Worm (Caenorhabditis elegans) whole organism, dauer: ENCODE results near the gene B0464.6.

ENCODE experiments used
- unc-62 ChIP-seq: sonication (generic microtip); optimal IDR thresholded peaks from 2 replicates; lab custom pipeline; 2017; ENCODE audit warnings: missing biosample characterization, missing genetic modification reagents, missing genetic modification characterization

B0464.6 gene

DNA sequence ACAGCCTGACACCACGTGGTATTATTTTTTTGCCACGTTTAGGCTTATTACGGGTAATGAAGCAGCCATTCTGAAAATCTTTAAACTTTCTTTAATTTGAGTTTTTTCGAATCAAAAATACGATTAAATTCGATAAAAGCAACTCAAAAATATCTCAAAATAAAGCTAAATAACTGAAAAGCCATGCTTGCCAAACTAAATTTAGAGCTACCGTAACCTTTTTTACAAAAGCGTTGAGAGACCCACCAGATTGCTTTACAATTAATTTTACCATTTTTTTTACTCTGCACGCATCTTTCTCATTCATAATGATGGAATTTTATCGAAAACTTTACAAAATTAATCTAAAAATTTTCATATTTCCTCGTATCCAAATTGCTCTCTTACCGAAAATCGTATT lies 22.3 kb upstream of the B0464.6 start:
- no peak for TF ChIP-seq unc-62

DNA sequence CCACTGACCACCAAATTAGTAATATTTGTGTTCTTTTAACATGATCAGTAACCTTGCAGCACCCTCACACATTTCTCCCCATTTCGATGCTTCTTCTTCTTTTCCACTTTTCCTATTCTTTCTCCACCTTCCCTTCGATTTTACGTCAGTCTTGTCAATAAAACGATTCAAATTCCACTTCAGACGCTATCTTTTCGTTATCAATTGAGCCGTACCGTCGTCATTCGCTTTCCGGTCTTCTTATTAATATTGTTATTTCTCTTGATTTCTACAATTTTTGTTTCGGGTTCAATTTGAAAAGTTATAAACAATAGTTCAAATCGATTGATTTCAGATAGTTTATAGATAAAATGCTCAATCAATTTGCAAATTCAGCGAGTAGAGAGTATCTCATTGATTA lies 21.7 kb upstream of the B0464.6 start:
- TF ChIP-seq unc-62 = no peak

DNA sequence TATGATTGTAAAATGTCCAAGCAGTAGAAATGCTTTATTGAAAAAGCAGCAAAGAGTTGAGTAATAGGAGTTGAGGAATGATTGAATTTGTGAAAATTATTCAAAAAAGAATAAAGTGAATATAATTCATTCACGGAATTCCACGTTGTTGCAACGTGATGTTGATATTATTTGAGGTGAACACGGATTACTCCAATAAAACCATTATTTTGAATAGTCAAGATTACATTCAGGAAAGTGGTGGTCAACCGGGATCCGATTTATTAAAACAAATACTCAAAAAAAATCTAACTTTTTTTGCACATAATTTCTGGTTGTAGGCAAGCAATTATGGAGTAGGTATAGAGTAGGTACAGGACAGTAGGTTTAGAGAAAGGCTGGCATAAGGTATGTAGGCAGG lies 19.6 kb upstream of the B0464.6 start, which contains the start of gene bre-3:
TSS of gene bre-3 (minus strand) at position 101 of the 400 bp plus-strand sequence.
- TF ChIP-seq unc-62 = no peak

DNA sequence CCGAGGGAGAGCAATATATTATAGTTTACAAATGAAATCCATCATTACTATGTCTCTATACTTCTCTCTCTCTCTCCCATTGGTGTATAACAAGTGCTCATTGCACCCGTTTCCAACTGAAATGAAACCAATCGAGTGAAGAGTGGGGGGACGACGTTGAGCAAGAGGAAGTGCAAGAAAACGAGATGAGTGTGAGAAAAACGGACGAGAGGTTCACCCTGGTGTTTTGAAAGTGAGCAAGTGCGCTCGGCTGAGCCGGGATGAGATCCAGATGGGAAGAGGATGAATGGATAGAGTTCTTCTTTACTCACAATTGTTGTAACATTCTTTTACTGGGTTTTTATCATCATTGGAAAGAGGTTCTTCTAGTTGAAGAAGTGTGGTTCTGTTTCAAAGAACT lies 18.0 kb upstream of the B0464.6 start:
- TF ChIP-seq unc-62 = no peak

DNA sequence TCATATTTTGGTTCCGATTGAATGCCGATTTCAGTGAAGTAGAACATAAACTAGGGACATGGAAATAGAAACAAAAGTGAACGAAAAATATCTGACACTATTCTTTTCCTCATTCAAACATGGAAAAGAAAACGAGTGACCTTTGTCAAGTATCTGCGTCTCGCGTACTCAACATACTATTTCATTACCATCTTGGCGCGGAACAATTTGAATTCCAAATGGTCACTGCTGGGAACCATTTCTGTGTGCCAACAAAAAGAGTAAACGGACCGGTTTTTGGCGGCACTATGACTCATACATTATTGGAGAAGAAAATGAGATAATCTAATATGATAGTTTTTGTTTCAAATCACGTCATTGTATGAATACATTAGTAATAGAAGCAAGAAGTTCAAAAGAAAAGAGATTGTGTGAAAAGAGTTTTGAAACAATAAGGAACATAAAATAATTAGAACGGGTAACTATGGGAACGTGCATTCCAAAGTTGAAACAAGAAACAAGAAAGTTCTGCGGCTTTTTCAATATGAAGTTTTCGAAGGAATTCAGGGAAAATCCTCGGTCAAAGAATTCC lies 16.7 kb upstream of the B0464.6 start:
- no peak for TF ChIP-seq unc-62

DNA sequence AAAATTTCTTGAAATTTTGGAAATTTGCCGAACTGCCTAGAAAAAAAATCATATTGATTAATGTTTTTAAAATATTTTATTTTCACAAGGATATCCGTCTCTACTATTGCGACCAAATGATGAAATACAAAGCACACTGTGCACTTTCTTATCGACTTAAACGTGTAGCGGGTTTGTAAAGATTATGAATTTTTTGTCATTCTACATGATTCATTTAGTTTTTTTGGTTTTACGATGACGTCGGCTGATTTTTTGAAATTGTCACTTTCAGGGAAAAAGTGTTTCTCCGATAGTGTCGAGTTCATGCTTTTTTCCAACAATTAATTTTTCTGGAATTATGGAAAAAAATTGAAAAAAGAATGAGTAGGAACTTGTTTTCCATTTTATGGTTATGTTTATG lies 10.8 kb upstream of the B0464.6 start:
- TF ChIP-seq unc-62 = no peak

DNA sequence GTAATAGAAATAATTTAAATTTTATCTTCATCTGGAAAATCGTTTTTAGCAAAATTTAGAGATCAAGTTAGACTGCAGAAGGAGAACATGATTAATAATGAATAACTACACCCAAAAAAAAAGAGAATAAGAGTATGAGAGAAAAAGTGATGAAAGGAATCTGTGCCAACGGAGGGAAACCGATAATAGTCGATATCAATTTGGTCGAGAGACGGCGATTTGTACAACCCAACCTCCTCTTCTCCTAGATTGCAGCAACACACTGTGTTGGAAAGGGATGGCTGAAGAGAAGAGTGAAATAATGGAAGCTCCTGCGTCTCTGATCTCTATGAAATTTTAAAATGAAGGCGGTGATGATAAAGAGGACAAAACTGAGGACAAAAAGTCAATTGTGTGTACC lies 8.7 kb upstream of the B0464.6 start:
- TF ChIP-seq unc-62 = no peak

DNA sequence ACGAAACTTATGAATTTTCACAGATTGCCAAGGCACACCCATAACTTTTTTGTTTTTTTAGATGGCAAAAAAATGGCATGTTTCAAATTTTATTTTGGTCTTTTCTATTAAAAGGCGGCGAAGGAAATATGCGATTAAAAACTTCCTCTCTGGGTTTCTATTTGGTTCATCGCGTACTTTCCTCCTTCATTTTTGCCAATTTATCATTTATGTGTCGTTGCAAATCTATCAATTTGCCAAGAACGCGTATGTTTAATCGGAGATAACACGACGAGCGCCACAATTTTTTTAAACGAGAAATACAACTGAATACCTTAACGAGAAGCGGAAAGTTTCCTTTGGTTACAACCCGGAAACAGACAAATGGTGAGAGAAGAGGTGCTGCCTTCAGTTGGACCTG lies 6.7 kb upstream of the B0464.6 start:
- no peak for TF ChIP-seq unc-62

DNA sequence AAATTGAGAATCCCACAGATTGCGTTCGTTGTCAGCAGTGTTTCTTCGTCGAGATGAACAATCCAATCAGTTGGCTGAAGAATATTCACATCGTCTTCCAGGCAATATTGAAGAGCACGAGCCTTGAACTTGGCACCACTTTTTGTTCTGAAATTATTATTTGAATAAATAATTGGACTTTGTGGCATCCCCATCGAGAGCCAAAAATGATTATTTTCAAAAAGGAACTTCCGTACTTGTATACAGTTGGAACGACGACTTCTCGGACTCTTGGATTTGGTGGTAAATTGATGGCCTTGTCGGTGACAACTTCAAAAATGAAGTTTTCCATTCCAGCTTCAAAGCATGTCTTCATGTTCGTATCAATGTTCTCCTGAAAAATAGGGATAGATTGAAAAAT lies 6.2 kb upstream of the B0464.6 start:
- TF ChIP-seq unc-62 = no peak

DNA sequence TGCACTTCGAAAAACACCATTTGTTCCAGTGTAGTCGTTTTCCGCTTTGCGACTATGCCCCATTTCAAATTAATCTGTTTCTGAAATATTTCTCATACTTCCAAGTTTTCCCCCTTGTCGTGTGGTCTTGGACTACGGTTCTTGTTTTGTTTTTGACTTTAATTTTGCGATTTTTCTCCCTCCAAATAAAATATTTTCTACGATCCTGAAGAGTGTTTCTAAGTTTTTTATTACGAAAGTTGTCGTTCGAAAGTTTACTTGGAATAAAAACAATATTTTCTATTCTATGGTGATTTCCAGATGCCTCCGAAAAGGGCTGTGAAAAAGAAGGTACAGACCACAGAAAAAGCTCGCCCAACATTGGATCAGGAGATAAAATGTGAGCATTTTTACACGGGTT lies 2.1 kb upstream of the B0464.6 start, which contains the start of gene tag-342:
TSS of gene tag-342 (plus strand) at position 301 of the 400 bp plus-strand sequence.
- no peak for TF ChIP-seq unc-62

DNA sequence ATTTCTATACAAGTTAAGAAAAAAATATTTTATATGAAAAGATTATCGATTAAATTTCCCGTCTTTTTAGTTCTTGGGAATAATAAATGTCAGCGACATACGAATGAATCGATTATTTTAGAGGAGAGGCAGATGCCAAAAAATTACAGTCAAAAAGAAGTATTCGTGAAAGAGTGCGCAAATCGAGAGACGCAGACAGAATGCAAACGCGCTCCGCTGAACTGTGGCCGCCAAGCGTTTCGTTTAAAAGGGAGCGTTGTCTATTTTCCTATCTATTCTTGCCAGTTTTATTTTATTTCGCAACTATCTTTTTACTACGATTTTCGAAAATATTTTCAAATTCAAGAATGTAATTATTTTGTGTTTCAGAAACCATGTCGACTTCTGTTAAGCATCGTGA lies 1.3 kb upstream of the B0464.6 start, which contains the start of gene baf-1:
TSS of gene baf-1 (plus strand) at position 370 of the 400 bp plus-strand sequence.
- TF ChIP-seq unc-62 = no peak

DNA sequence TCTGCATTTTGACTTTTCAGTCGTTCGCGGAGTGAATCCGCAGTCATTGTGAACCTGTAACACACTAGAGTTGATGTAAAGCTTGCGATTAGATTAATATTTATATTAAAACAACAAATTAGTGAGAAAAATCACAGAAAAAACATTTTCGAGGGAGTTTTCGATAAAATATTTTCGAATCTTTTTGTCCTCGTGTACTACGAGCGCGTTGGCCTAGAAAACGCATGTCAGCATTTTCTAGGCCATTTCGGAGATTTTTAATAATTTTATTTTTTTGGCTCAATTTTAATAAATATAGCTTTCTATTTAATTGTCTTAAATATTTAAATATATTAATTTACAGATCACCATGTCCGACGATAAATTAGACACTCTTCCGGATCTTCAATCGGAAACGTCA lies 341 bp downstream of the B0464.6 start, which contains the start of gene B0464.9:
TSS of gene B0464.9 (plus strand) at position 344 of the 400 bp plus-strand sequence.
- no peak for TF ChIP-seq unc-62

DNA sequence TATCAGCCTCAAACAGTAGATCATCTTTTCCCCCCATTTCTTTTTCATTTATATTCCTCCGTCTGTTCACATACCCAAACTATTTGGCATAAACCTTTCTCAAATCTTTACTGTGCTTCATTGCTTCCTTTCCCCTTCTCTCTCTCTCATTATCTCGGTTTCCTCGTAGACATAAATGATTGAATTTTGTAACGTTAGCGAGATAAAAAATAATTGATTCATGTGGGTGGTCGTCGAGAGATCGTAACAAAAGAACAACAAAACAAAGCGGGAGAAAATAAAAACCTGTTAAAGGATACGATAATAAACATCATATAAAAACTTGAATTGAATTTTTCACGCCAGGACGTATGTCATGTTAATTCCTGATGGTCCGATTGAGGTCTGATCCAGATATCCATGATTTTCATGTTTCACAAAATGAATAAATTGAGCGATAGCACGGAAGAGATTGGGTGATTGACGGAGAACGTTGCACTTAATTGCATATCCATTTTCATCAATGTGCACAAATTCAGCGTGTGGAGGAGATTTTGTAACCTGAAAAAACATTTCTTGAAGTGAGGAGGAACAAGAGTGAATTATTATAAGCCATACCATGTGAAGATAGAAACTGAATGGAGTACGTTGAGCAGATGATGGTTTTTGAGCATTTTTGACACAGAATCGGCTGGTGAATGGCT lies 2.8 kb downstream of the B0464.6 start:
- TF ChIP-seq unc-62 = no peak

DNA sequence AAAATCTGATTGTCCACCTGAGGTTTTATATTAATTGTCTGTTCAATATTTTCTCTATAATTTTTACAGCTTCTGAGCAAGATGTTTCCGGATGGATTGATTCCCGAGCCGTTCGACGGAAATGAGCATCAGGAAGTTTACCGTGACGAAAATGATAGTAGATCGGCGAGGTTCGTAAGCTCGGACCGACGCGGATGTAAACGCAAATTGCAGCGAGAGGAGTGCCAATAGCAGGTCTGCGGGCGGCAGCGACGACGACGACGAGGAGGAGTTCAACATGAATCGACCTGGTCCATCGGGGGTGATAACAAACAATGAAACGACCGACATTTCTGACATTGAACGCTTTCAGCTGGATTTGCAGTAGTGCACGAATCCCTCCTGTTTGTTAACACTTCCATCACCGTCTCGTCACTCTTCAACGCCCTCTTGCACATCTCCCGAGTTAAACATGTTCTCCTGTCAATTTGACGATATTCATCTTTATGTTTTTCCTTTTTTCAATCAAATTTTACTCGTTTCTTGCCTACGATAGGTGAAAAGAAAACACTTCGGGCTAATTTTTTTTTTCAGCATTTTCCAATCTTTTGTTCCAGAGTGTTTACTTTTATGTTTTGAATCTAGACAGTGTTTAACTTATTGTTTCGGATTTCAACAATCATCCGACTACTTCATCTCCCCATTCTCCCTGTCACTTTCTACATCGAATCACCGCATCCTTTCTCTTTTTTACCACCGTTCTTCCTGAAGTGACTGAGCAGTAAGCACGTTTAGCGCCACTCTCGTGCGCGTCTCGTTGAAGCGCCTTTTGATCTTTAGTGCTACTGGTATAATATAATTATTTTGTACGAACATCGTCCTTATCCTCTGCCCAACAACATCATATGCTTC lies 3.6 kb downstream of the B0464.6 start:
- no peak for TF ChIP-seq unc-62

DNA sequence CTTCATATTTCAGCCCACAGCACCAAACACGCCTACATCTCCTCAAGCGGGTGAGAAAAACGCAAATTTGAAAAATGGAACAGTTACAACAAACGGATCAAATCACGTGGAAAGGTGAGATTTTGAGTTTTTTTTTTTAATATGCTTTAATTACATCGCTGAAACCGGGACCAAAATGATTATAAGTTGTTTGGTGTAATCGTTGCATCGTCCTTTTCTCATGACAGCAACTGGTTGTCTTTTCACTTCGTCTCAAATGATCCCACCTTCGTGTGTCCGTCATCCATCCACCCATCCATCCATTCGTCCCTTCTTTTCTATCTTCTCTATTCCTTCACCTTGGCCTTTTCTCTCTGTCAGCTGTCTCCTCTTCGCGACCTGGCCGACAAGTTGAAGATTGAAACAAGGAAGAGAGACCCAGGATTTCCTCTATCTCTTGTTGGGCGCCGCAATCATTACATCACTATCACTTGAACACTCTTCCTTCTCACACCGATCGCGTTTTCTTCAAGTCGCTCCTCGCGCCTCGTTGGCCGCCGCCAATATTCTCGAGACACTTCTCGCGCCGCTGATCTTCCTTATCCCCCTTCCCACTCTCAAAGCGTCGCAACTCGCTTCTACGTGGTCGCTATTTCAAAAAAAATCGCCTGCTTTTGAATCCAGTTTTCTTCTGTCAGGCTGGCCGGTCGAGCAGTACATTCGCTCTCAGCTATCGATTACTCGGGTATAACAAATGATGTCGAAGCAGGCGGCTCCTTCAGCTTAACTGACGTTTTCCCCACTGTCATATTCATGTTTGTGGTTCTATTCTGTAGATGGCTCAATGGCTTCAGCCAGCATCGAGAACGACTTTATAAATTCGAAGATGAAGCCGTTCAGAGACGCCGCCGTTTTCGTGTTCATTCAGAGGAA lies 8.3 kb downstream of the B0464.6 start:
- no peak for TF ChIP-seq unc-62

DNA sequence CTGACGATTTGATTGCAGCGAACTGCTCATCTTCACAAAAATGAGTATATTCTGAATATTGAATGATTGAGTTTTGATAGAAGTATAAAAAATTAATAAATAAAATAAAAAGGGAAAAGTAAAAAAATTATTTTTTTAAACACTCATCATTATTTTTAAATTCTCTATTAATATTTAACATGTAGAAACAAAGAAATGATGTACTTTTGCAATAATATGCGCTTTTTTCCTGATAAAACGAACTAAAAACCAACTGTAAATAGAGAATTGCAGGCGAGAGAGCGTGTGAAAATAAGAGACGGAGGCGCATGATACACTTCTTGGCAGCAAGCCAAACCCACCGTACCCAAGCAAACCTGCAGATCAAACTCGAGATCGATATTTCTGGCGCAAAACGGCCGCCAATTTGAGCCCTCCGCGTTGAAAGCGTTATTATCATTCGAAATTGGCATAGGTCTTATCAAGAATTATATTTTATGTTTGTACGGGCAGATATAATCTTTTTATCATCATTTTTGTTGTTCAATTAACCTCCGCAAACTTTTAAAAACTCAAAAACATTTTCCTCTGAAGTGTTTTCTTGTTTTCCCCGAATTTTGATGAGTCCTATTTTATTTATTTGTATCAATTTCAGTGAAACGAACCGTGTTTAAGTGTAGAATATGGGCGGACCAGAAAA lies 9.6 kb downstream of the B0464.6 start, which contains the start of the genes rheb-1 and spk-1:
TSS of gene rheb-1 (minus strand) at position 51 of the 679 bp plus-strand sequence.
TSS of gene spk-1 (plus strand) at position 629 of the 679 bp plus-strand sequence.
- TF ChIP-seq unc-62 = no peak
